Worm (Caenorhabditis elegans): ENCODE measurements around the gene rml-3.

DNA sequence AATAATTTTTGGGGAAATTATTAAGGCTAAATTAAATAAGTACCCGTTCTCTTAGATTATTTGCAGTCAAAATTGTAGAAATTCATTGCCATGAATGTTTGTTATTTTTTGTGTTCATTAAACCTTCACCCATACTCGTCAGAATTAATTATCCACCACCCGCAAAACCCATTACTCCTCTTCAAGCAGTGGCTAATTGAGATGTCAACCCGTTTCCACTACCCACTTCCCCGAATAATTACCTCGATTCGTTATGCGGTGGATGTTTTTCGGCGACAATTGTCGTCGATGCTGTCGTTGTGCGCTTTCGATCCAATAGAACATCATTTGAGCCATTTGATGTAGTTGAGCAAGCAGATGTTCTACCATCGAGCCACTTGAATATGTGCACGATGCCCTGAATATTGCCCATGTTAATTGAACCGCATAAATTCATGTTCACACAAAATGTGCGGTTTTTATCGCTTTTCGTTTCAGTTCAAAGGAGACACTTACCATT is 27.5 kb downstream of the rml-3 start:
- TF ChIP-seq mdl-1 (tag; optimal IDR thresholded peaks at IDR 0.05) (no peak), egl-27 (tag; optimal IDR thresholded peaks at IDR 0.05) (no peak), aly-2 (tag; optimal IDR thresholded peaks at IDR 0.05) (no peak), skn-1 (tag; optimal IDR thresholded peaks at IDR 0.05) (no peak), nhr-12 (tag; optimal IDR thresholded peaks at IDR 0.05) (no peak), ceh-9 (tag; optimal IDR thresholded peaks at IDR 0.05) (no peak), nhr-76 (tag; optimal IDR thresholded peaks at IDR 0.05) (no peak)

All from whole organism, L3 larva.